Fruit fly (Drosophila melanogaster): ENCODE measurements around the gene Unc-76.
A peak's percentile ranks its signal among the peaks of the same experiment; 100 is the strongest.

Unc-76 gene

DNA sequence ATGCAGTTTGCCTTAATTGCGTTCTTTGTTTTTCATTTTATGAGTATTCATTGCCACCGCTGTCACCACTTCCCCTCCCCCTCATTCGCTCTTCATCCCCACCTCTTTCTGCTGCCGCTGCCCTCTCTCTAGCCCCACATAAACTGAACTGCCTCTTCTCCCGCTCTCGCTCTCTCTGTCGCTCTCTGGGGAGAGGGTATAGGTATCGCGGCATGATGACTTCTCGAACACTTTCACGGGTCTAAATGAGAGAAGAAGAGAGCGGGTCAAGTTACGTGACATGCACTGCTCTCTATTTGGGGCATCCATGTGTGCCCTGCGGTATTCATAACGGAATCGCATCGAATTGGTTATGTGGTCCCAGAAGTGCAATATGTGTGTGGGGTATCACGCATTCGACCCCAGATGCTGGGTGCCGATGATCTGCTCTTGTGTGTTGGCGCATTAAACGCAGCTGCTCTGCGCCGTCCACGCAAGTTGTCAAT, 3.3 kb downstream of the Unc-76 start (continued):
- TF ChIP-seq tna (GFP tag; IDR thresholded peaks at IDR 0.05; ENCODE audit: partially characterized antibody) (0 out of 2 replicates have a peak, but pooled peaks have one; percentile 27), bbx (GFP tag; IDR thresholded peaks at IDR 0.05; ENCODE audit: partially characterized antibody) (no peak), CG13894 (tag; optimal IDR thresholded peaks at IDR 0.05) (no peak), CG9876 (GFP tag; optimal IDR thresholded peaks at IDR 0.05) (peak; percentile 76), CG33557 (GFP tag; optimal IDR thresholded peaks at IDR 0.05) (peak; percentile 63), CG2678 (tag; optimal IDR thresholded peaks at IDR 0.05) (peak; percentile 74), z (GFP tag; IDR thresholded peaks at IDR 0.05) (0 out of 3 replicates have a peak, but pooled peaks have one; percentile 15), odd (GFP tag; optimal IDR thresholded peaks at IDR 0.05) (peak; percentile 63), CG1602 (GFP tag; optimal IDR thresholded peaks at IDR 0.05) (peak; percentile 77), CG11696 (GFP tag; IDR thresholded peaks at IDR 0.05) (peak; percentile 69; the same call in 1 of the 2 replicates), vnd (GFP tag; IDR thresholded peaks at IDR 0.05; ENCODE audit: partially characterized antibody) (0 out of 3 replicates have a peak, but pooled peaks have one; percentile 16), CG9609 (GFP tag; optimal IDR thresholded peaks at IDR 0.05) (peak; percentile 86), Asciz (GFP tag; optimal IDR thresholded peaks at IDR 0.05) (peak; percentile 48), nerfin-2 (GFP tag; IDR thresholded peaks at IDR 0.05; ENCODE audit: partially characterized antibody) (no peak), CG17186 (GFP tag; optimal IDR thresholded peaks at IDR 0.05) (peak; percentile 57), E2f1 (GFP tag; IDR thresholded peaks at IDR 0.05) (peak; percentile 89), Nf-YC (tag; optimal IDR thresholded peaks at IDR 0.05) (peak; percentile 37), grau (tag; optimal IDR thresholded peaks at IDR 0.05) (peak; percentile 74), NC2β (GFP tag; optimal IDR thresholded peaks at IDR 0.05) (peak; percentile 77), Ets65A (GFP tag) (peak; percentile 97), CG3281 (GFP tag; optimal IDR thresholded peaks at IDR 0.05) (peak; percentile 54), zen (tag; optimal IDR thresholded peaks at IDR 0.05) (no peak), CG1647 (GFP tag; optimal IDR thresholded peaks at IDR 0.05) (peak; percentile 66), CG10274 (GFP tag; optimal IDR thresholded peaks at IDR 0.05) (peak; percentile 74), B-H1 (GFP tag; IDR thresholded peaks at IDR 0.05) (peak; percentile 79), Spps (tag; optimal IDR thresholded peaks at IDR 0.05) (peak; percentile 43), zfh1 (GFP tag; IDR thresholded peaks at IDR 0.05) (peak; percentile 88), Blimp-1 (GFP tag; optimal IDR thresholded peaks at IDR 0.05) (peak; percentile 84), Side (GFP tag; optimal IDR thresholded peaks at IDR 0.05) (peak; percentile 82), HLH3B (GFP tag; IDR thresholded peaks at IDR 0.05) (peak; percentile 85), Ptx1 (GFP tag; IDR thresholded peaks at IDR 0.05) (peak; percentile 90), CG9437 (GFP tag; optimal IDR thresholded peaks at IDR 0.05) (peak; percentile 71), CG11085 (GFP tag; IDR thresholded peaks at IDR 0.05) (peak; percentile 50; the same call in 1 of the 2 replicates), eve (GFP tag; optimal IDR thresholded peaks at IDR 0.05) (no peak), ftz-f1 (GFP tag; optimal IDR thresholded peaks at IDR 0.05) (peak; percentile 30), unc-4 (GFP tag; IDR thresholded peaks at IDR 0.05; ENCODE audit: partially characterized antibody) (no peak), Six4 (GFP tag; optimal IDR thresholded peaks at IDR 0.05) (peak; percentile 84), Awh (GFP tag; IDR thresholded peaks at IDR 0.05) (peak; percentile 85), CG42726 (GFP tag; IDR thresholded peaks at IDR 0.05; ENCODE audit: partially characterized antibody) (no peak), bcd (GFP tag; optimal IDR thresholded peaks at IDR 0.05) (peak; percentile 81), Antp (GFP tag; optimal IDR thresholded peaks at IDR 0.05) (peak; percentile 88), nom (GFP tag; optimal IDR thresholded peaks at IDR 0.05) (peak; percentile 83), C15 (GFP tag; IDR thresholded peaks at IDR 0.05) (peak; percentile 57; the same call in 1 of the 3 replicates), tin (GFP tag; optimal IDR thresholded peaks at IDR 0.05) (peak; percentile 82), Dfd (GFP tag; optimal IDR thresholded peaks at IDR 0.05) (no peak), CG14860 (GFP tag; IDR thresholded peaks at IDR 0.05; ENCODE audit: partially characterized antibody) (no peak), Rfx (GFP tag; IDR thresholded peaks at IDR 0.05) (peak; percentile 83), ab (GFP tag; optimal IDR thresholded peaks at IDR 0.05) (peak; percentile 45), CG4854 (GFP tag; optimal IDR thresholded peaks at IDR 0.05) (peak; percentile 52), CG4404 (GFP tag; IDR thresholded peaks at IDR 0.05) (peak; percentile 67)
